Fruit fly (Drosophila melanogaster) whole organism, embryonic: ENCODE results near the gene CG11703.

Experiments
- ATbp ChIP-seq: fragments of 200-800 bp; sonication (Bioruptor generic); optimal IDR thresholded peaks from 2 replicates; lab custom pipeline; 2017; ENCODE audit warnings: missing biosample characterization, mild to moderate bottlenecking, missing genetic modification characterization, missing genetic modification reagents
- Abd-B ChIP-seq: fragments of 200-800 bp; sonication (Bioruptor generic); optimal IDR thresholded peaks from 2 replicates; lab custom pipeline; 2018; ENCODE audit warnings: missing biosample characterization, mild to moderate bottlenecking, missing genetic modification characterization, moderate library complexity
- B-H2 ChIP-seq: fragments of 200-800 bp; sonication (Bioruptor generic); optimal IDR thresholded peaks from 2 replicates; lab custom pipeline; 2018; ENCODE audit warnings: missing biosample characterization, mild to moderate bottlenecking, missing genetic modification characterization
- Blimp-1 ChIP-seq: fragments of 200-800 bp; sonication (Bioruptor generic); optimal IDR thresholded peaks from 3 replicates; lab custom pipeline; 2018; ENCODE audit warnings: missing biosample characterization, missing genetic modification characterization, mild to moderate bottlenecking, moderate library complexity, missing genetic modification reagents
- BtbVII ChIP-seq: fragments of 200-800 bp; sonication (Bioruptor generic); optimal IDR thresholded peaks from 3 replicates; lab custom pipeline; 2017; ENCODE audit warnings: missing biosample characterization, mild to moderate bottlenecking, missing genetic modification characterization
- CG10209 ChIP-seq: fragments of 200-800 bp; sonication (Bioruptor generic); optimal IDR thresholded peaks from 3 replicates; lab custom pipeline; 2017; ENCODE audit warnings: missing biosample characterization, mild to moderate bottlenecking, missing genetic modification characterization, missing genetic modification reagents
- CG10959 ChIP-seq: fragments of 200-800 bp; sonication (Bioruptor generic); IDR thresholded peaks from 2 replicates; pipeline ENCODE4 v1.3.6; 2022; ENCODE audit warnings: missing biosample characterization, missing genetic modification characterization
- CG12659 ChIP-seq: fragments of 200-800 bp; sonication (Bioruptor generic); optimal IDR thresholded peaks from 3 replicates; lab custom pipeline; 2017; ENCODE audit warnings: mild to moderate bottlenecking, missing biosample characterization, missing genetic modification reagents, missing genetic modification characterization
- CG15073 ChIP-seq: fragments of 200-800 bp; sonication (Bioruptor generic); optimal IDR thresholded peaks from 2 replicates; lab custom pipeline; 2016; ENCODE audit warnings: missing biosample characterization, missing genetic modification characterization
- CG17612 ChIP-seq: fragments of 200-800 bp; sonication (Bioruptor generic); IDR thresholded peaks from 2 replicates; pipeline ENCODE4 v1.3.6; 2022; ENCODE audit warnings: missing biosample characterization, missing genetic modification characterization
- CG17829 ChIP-seq: fragments of 200-800 bp; optimal IDR thresholded peaks from 2 replicates; lab custom pipeline; 2019; ENCODE audit warnings: missing biosample characterization, mild to moderate bottlenecking, missing genetic modification characterization, moderate library complexity
- CG18764 ChIP-seq: fragments of 200-800 bp; sonication (Bioruptor generic); optimal IDR thresholded peaks from 3 replicates; lab custom pipeline; 2016; ENCODE audit warnings: missing biosample characterization, missing genetic modification characterization
- CG2712 ChIP-seq: fragments of 200-800 bp; optimal IDR thresholded peaks from 3 replicates; lab custom pipeline; 2019; ENCODE audit warnings: missing biosample characterization, mild to moderate bottlenecking, missing genetic modification characterization, moderate library complexity
- CG2875 ChIP-seq: fragments of 200-800 bp; sonication (Bioruptor generic); optimal IDR thresholded peaks from 2 replicates; lab custom pipeline; 2017; ENCODE audit warnings: missing biosample characterization, mild to moderate bottlenecking, missing genetic modification characterization, missing genetic modification reagents
- CG32772 ChIP-seq: fragments of 200-800 bp; sonication (Bioruptor generic); IDR thresholded peaks from 2 replicates; pipeline ENCODE4 v1.3.6; 2022; ENCODE audit warnings: missing biosample characterization, missing genetic modification characterization
- CG3407 ChIP-seq: fragments of 200-800 bp; sonication (Bioruptor generic); optimal IDR thresholded peaks from 2 replicates; lab custom pipeline; 2018; ENCODE audit warnings: missing biosample characterization, mild to moderate bottlenecking, missing genetic modification characterization
- CG34422 ChIP-seq: fragments of 200-800 bp; sonication (Bioruptor generic); IDR thresholded peaks from 3 replicates; pipeline ENCODE4 v1.3.6; 2022; ENCODE audit warnings: missing biosample characterization, missing genetic modification characterization
- CG6791 ChIP-seq: fragments of 200-800 bp; sonication (Bioruptor generic); IDR thresholded peaks from 3 replicates; pipeline ENCODE4 v1.3.6; 2022; ENCODE audit warnings: missing biosample characterization, missing genetic modification characterization; ENCODE audit not compliant: partially characterized antibody
- CG8281 ChIP-seq: fragments of 200-800 bp; sonication (Bioruptor generic); optimal IDR thresholded peaks from 2 replicates; lab custom pipeline; 2018; ENCODE audit warnings: missing biosample characterization, mild to moderate bottlenecking, missing genetic modification characterization, moderate library complexity
- CG9797 ChIP-seq: fragments of 200-800 bp; sonication (Bioruptor generic); optimal IDR thresholded peaks from 3 replicates; lab custom pipeline; 2018; ENCODE audit warnings: missing biosample characterization, mild to moderate bottlenecking, missing genetic modification characterization
- Chrac-16 ChIP-seq: fragments of 200-800 bp; sonication (Bioruptor generic); optimal IDR thresholded peaks from 3 replicates; lab custom pipeline; 2016; ENCODE audit warnings: missing biosample characterization, missing genetic modification characterization
- Dp ChIP-seq: fragments of 200-800 bp; sonication (Bioruptor generic); optimal IDR thresholded peaks from 2 replicates; lab custom pipeline; 2018; ENCODE audit warnings: missing biosample characterization, mild to moderate bottlenecking, missing genetic modification characterization, moderate library complexity
- Dref ChIP-seq: fragments of 200-800 bp; sonication (Bioruptor generic); IDR thresholded peaks from 2 replicates; pipeline ENCODE4 v1.3.6; 2022; ENCODE audit warnings: missing biosample characterization, missing genetic modification characterization
- Hand ChIP-seq: fragments of 200-800 bp; sonication (Bioruptor generic); optimal IDR thresholded peaks from 2 replicates; lab custom pipeline; 2017; ENCODE audit warnings: mild to moderate bottlenecking, missing biosample characterization, missing genetic modification reagents, missing genetic modification characterization
- Jarid2 ChIP-seq: fragments of 200-800 bp; sonication (Bioruptor generic); optimal IDR thresholded peaks from 3 replicates; lab custom pipeline; 2017; ENCODE audit warnings: mild to moderate bottlenecking, missing biosample characterization, missing genetic modification reagents, missing genetic modification characterization
- Myb ChIP-seq: fragments of 200-800 bp; sonication (Bioruptor generic); optimal IDR thresholded peaks from 2 replicates; lab custom pipeline; 2016; ENCODE audit warnings: missing biosample characterization, missing genetic modification characterization
- NC2α ChIP-seq: fragments of 200-800 bp; sonication (Bioruptor generic); optimal IDR thresholded peaks from 2 replicates; lab custom pipeline; 2016; ENCODE audit warnings: missing biosample characterization, missing genetic modification characterization
- Nf-YB ChIP-seq: fragments of 200-800 bp; sonication (Bioruptor generic); optimal IDR thresholded peaks from 3 replicates; lab custom pipeline; 2019; ENCODE audit warnings: missing biosample characterization, mild to moderate bottlenecking, missing genetic modification characterization, moderate library complexity
- Opbp ChIP-seq: fragments of 200-800 bp; sonication (Bioruptor generic); IDR thresholded peaks from 3 replicates; pipeline ENCODE4 v1.3.6; 2022; ENCODE audit warnings: missing biosample characterization, missing genetic modification characterization; ENCODE audit not compliant: partially characterized antibody
- Side ChIP-seq: fragments of 200-800 bp; sonication (Bioruptor generic); optimal IDR thresholded peaks from 2 replicates; lab custom pipeline; 2016; ENCODE audit warnings: missing biosample characterization, missing genetic modification characterization
- ato ChIP-seq: fragments of 200-800 bp; sonication (Bioruptor generic); IDR thresholded peaks from 2 replicates; pipeline ENCODE4 v1.3.6; 2022; ENCODE audit warnings: missing biosample characterization, missing genetic modification characterization; ENCODE audit not compliant: partially characterized antibody
- az2 ChIP-seq: fragments of 200-800 bp; sonication (Bioruptor generic); optimal IDR thresholded peaks from 3 replicates; lab custom pipeline; 2016; ENCODE audit warnings: missing biosample characterization, missing genetic modification characterization
- bigmax ChIP-seq: fragments of 200-800 bp; sonication (Bioruptor generic); optimal IDR thresholded peaks from 2 replicates; lab custom pipeline; 2018; ENCODE audit warnings: missing biosample characterization, mild to moderate bottlenecking, missing genetic modification characterization
- br ChIP-seq: fragments of >200 bp; optimal IDR thresholded peaks from 2 replicates; lab custom pipeline; 2017
- chn ChIP-seq: fragments of 200-800 bp; sonication (Bioruptor generic); optimal IDR thresholded peaks from 2 replicates; lab custom pipeline; 2016; ENCODE audit warnings: missing biosample characterization, missing genetic modification characterization
- danr ChIP-seq: fragments of 200-800 bp; sonication (Bioruptor generic); IDR thresholded peaks from 2 replicates; pipeline ENCODE4 v1.3.6; 2022; ENCODE audit warnings: missing biosample characterization, missing genetic modification characterization
- eve ChIP-seq, 2 experiments: fragments of >200 bp; optimal IDR thresholded peaks; 2 replicates each; lab custom pipeline; 2017; ENCODE audit warnings: missing biosample characterization in 2 of 2, missing genetic modification characterization in 2 of 2
- eyg ChIP-seq: fragments of 200-800 bp; sonication (Bioruptor generic); optimal IDR thresholded peaks from 3 replicates; lab custom pipeline; 2016; ENCODE audit warnings: missing biosample characterization, missing genetic modification characterization
- fd3F ChIP-seq: fragments of 200-800 bp; sonication (Bioruptor generic); optimal IDR thresholded peaks from 2 replicates; lab custom pipeline; 2018; ENCODE audit warnings: missing biosample characterization, mild to moderate bottlenecking, missing genetic modification characterization, moderate library complexity
- fd64A ChIP-seq: fragments of 200-800 bp; sonication (Bioruptor generic); optimal IDR thresholded peaks from 3 replicates; lab custom pipeline; 2018; ENCODE audit warnings: missing biosample characterization, mild to moderate bottlenecking, missing genetic modification characterization
- gem ChIP-seq: fragments of 200-800 bp; sonication (Bioruptor generic); optimal IDR thresholded peaks from 2 replicates; lab custom pipeline; 2019; ENCODE audit warnings: missing biosample characterization, mild to moderate bottlenecking, missing genetic modification characterization, moderate library complexity
- grau ChIP-seq: fragments of 200-800 bp; optimal IDR thresholded peaks from 3 replicates; lab custom pipeline; 2019; ENCODE audit warnings: missing biosample characterization, mild to moderate bottlenecking, missing genetic modification characterization, moderate library complexity
- grn ChIP-seq: fragments of 200-800 bp; sonication (Bioruptor generic); optimal IDR thresholded peaks from 3 replicates; lab custom pipeline; 2017; ENCODE audit warnings: missing biosample characterization, missing genetic modification characterization
- gt ChIP-seq: fragments of 200-800 bp; sonication (Bioruptor generic); IDR thresholded peaks from 2 replicates; pipeline ENCODE4 v1.3.6; 2022; ENCODE audit warnings: missing biosample characterization, missing genetic modification characterization
- ind ChIP-seq: fragments of 200-800 bp; sonication (Bioruptor generic); optimal IDR thresholded peaks from 3 replicates; lab custom pipeline; 2016; ENCODE audit warnings: missing biosample characterization, missing genetic modification characterization
- lmd ChIP-seq: fragments of 200-800 bp; sonication (Bioruptor generic); IDR thresholded peaks from 2 replicates; pipeline ENCODE4 v1.3.6; 2022; ENCODE audit warnings: missing biosample characterization, missing genetic modification characterization
- nerfin-2 ChIP-seq: fragments of 200-800 bp; sonication (Bioruptor generic); IDR thresholded peaks from 2 replicates; pipeline ENCODE4 v1.3.6; 2022; ENCODE audit warnings: missing biosample characterization, missing genetic modification characterization; ENCODE audit not compliant: partially characterized antibody
- peb ChIP-seq: fragments of 200-800 bp; sonication (Bioruptor generic); IDR thresholded peaks from 2 replicates; pipeline ENCODE4 v1.3.6; 2022; ENCODE audit warnings: missing biosample characterization, missing genetic modification characterization
- repo ChIP-seq: fragments of 200-800 bp; sonication (Bioruptor generic); optimal IDR thresholded peaks from 2 replicates; lab custom pipeline; 2016; ENCODE audit warnings: missing biosample characterization, missing genetic modification characterization
- seq ChIP-seq: fragments of 200-800 bp; sonication (Bioruptor generic); IDR thresholded peaks from 2 replicates; pipeline ENCODE4 v1.3.6; 2022; ENCODE audit warnings: missing biosample characterization, missing genetic modification characterization
- tna ChIP-seq: fragments of 200-800 bp; sonication (Bioruptor generic); IDR thresholded peaks from 2 replicates; pipeline ENCODE4 v1.3.6; 2022; ENCODE audit warnings: missing biosample characterization, missing genetic modification characterization; ENCODE audit not compliant: partially characterized antibody
- zf30C ChIP-seq: fragments of 200-800 bp; sonication (Bioruptor generic); optimal IDR thresholded peaks from 3 replicates; lab custom pipeline; 2018; ENCODE audit warnings: missing biosample characterization, mild to moderate bottlenecking, missing genetic modification characterization

The CG11703 gene

DNA sequence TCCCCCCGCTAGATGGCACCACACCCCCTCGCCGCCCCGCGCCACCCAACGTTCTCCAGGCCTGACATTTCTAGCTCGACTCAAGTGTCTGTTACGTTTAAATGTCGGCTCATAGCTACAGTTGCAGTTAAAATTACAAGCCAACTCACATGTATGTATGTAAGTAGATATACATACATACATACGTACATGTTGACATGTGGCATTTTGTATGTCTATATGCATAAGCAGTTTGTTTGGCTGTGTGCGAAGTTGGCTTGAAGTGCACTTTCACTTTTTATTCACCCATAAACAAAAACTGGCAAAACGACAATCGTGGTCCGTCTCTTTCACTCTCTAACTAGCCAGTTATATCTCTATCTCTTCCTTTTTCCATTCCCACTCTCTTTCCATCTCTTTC is 45.1 kb downstream of the CG11703 start (continued):
- TF ChIP-seq CG8281 (tag; lab: Kevin White, UChicago) (no peak), CG2712 (no peak), ind (no peak), Opbp (no peak), CG15073 (GFP tag; lab: Kevin White, UChicago) (no peak), BtbVII (GFP tag; lab: Kevin White, UChicago) (no peak), CG10959 (no peak), br (no peak), CG9797 (GFP tag; lab: Kevin White, UChicago) (no peak), CG17612 (no peak), B-H2 (GFP tag; lab: Kevin White, UChicago) (no peak), danr (GFP tag; lab: Robert Waterston, UW) (no peak), CG17829 (tag; lab: Kevin White, UChicago) (no peak), eve (GFP tag; optimal IDR thresholded peaks at IDR 0.05; lab: Kevin White, UChicago) (no peak), Blimp-1 (GFP tag; lab: Kevin White, UChicago) (peak; percentile 92), Dref (GFP tag; lab: Robert Waterston, UW) (no peak), Nf-YB (GFP tag; lab: Kevin White, UChicago) (no peak), Hand (GFP tag; lab: Kevin White, UChicago) (no peak), CG32772 (GFP tag; lab: Robert Waterston, UW) (no peak), repo (no peak), CG6791 (no peak), lmd (no peak), ato (no peak), CG12659 (GFP tag; lab: Kevin White, UChicago) (no peak), grn (no peak), Jarid2 (GFP tag; lab: Kevin White, UChicago) (peak; percentile 24), gem (tag; lab: Kevin White, UChicago) (peak; percentile 32), NC2α (GFP tag; lab: Kevin White, UChicago) (no peak), az2 (GFP tag; lab: Kevin White, UChicago) (no peak), Dp (GFP tag; lab: Kevin White, UChicago) (no peak), CG3407 (GFP tag; lab: Kevin White, UChicago) (peak; percentile 74), gt (GFP tag; lab: Robert Waterston, UW) (no peak), fd64A (GFP tag; lab: Kevin White, UChicago) (peak; percentile 56), Myb (GFP tag; lab: Kevin White, UChicago) (no peak), bigmax (GFP tag; lab: Kevin White, UChicago) (no peak), Side (GFP tag; lab: Kevin White, UChicago) (no peak), zf30C (GFP tag; lab: Kevin White, UChicago) (no peak), CG10209 (GFP tag; lab: Kevin White, UChicago) (peak; percentile 5), tna (GFP tag; lab: Robert Waterston, UW) (no peak), Abd-B (GFP tag; lab: Kevin White, UChicago) (no peak), peb (GFP tag; lab: Robert Waterston, UW) (no peak), CG34422 (GFP tag; lab: Robert Waterston, UW) (no peak), eyg (no peak), seq (GFP tag; lab: Robert Waterston, UW) (no peak), fd3F (GFP tag; lab: Kevin White, UChicago) (no peak), nerfin-2 (GFP tag; lab: Robert Waterston, UW) (no peak), grau (tag; lab: Kevin White, UChicago) (no peak), CG18764 (GFP tag; lab: Kevin White, UChicago) (no peak), Chrac-16 (GFP tag; lab: Kevin White, UChicago) (no peak), CG2875 (GFP tag; lab: Kevin White, UChicago) (peak; percentile 76), ATbp (peak; percentile 94), chn (GFP tag; lab: Kevin White, UChicago) (no peak)
